Fruit fly (Drosophila melanogaster): ENCODE measurements around the gene CG15252.

The CG15252 gene

dm6 chrX:9989154-9989787 is 8.9 kb upstream of the CG15252 start, which contains the start of gene CG32694:
CG32694 (plus strand) TSS chrX:9989690.
- no peak for TF ChIP-seq OdsH (GFP tag; optimal IDR thresholded peaks at IDR 0.05)
- TF ChIP-seq CG7368 (GFP tag; optimal IDR thresholded peaks at IDR 0.05): no peak
- TF ChIP-seq CG32006 (GFP tag; optimal IDR thresholded peaks at IDR 0.05): no peak
- peak; percentile 13 for TF ChIP-seq CG16779 (tag; optimal IDR thresholded peaks at IDR 0.05)
- TF ChIP-seq Eip75B (GFP tag; optimal IDR thresholded peaks at IDR 0.05): no peak
- TF ChIP-seq CG6808 (GFP tag; optimal IDR thresholded peaks at IDR 0.05): peak; percentile 0
- TF ChIP-seq CG6163 (GFP tag; IDR thresholded peaks at IDR 0.05): no peak
- TF ChIP-seq CG6276 (GFP tag; optimal IDR thresholded peaks at IDR 0.05): peak; percentile 52
- no peak; the same call in 2 of the 3 replicates for TF ChIP-seq eg (GFP tag; IDR thresholded peaks at IDR 0.05)
- no peak for TF ChIP-seq Sox102F (GFP tag; optimal IDR thresholded peaks at IDR 0.05)
- TF ChIP-seq Eip93F (GFP tag; optimal IDR thresholded peaks at IDR 0.05): no peak
- no peak for TF ChIP-seq achi (GFP tag; optimal IDR thresholded peaks at IDR 0.05)
- no peak for TF ChIP-seq fkh (GFP tag; optimal IDR thresholded peaks at IDR 0.05)
- TF ChIP-seq Hr39 (GFP tag; optimal IDR thresholded peaks at IDR 0.05): no peak
- TF ChIP-seq Smox (GFP tag; optimal IDR thresholded peaks at IDR 0.05): no peak
- peak; percentile 46; the same call in 1 of the 3 replicates for TF ChIP-seq CG8119 (GFP tag; IDR thresholded peaks at IDR 0.05)
- TF ChIP-seq CG8632 (GFP tag; optimal IDR thresholded peaks at IDR 0.05): no peak
- peak; percentile 39; the same call in 1 of the 2 replicates for TF ChIP-seq CG15336 (GFP tag; IDR thresholded peaks at IDR 0.05)
- no peak for TF ChIP-seq CG1621 (tag; optimal IDR thresholded peaks at IDR 0.05)
- peak; percentile 79 for TF ChIP-seq Blimp-1 (GFP tag; optimal IDR thresholded peaks at IDR 0.05)
- no peak for TF ChIP-seq CG34406 (GFP tag; optimal IDR thresholded peaks at IDR 0.05)
- TF ChIP-seq CG10631 (GFP tag; optimal IDR thresholded peaks at IDR 0.05): no peak
- TF ChIP-seq CG4318 (GFP tag; optimal IDR thresholded peaks at IDR 0.05): no peak
- TF ChIP-seq cyc (GFP tag; optimal IDR thresholded peaks at IDR 0.05): no peak
- TF ChIP-seq dac (GFP tag; optimal IDR thresholded peaks at IDR 0.05): no peak
- TF ChIP-seq Eip78C (GFP tag): peak; percentile 72
- TF ChIP-seq fd59A (GFP tag; optimal IDR thresholded peaks at IDR 0.05): no peak
- TF ChIP-seq CG11294 (GFP tag; IDR thresholded peaks at IDR 0.05): no peak
- no peak for TF ChIP-seq pdm3 (GFP tag; optimal IDR thresholded peaks at IDR 0.05)
- peak; percentile 20 for TF ChIP-seq CG9139 (GFP tag; optimal IDR thresholded peaks at IDR 0.05)
- TF ChIP-seq spab (GFP tag; optimal IDR thresholded peaks at IDR 0.05): no peak
- TF ChIP-seq ss (GFP tag; optimal IDR thresholded peaks at IDR 0.05): peak in 1 of 2 experiments; percentile 73

dm6 chrX:9987361-9988087 is 7.2 kb upstream of the CG15252 start:
- TF ChIP-seq svp (GFP tag) (no peak), ss (GFP tag; optimal IDR thresholded peaks at IDR 0.05) (peak; percentile 14 to 79), CG7368 (GFP tag; optimal IDR thresholded peaks at IDR 0.05) (peak; percentile 20), Gug (GFP tag; IDR thresholded peaks at IDR 0.05) (no peak), lz (GFP tag; optimal IDR thresholded peaks at IDR 0.05) (no peak), spab (GFP tag; optimal IDR thresholded peaks at IDR 0.05) (peak; percentile 38), CG8319 (GFP tag; optimal IDR thresholded peaks at IDR 0.05) (peak; percentile 12), Blimp-1 (GFP tag; optimal IDR thresholded peaks at IDR 0.05) (no peak), CG3919 (GFP tag; optimal IDR thresholded peaks at IDR 0.05) (peak; percentile 16), CG34406 (GFP tag; optimal IDR thresholded peaks at IDR 0.05) (peak; percentile 24), Hr38 (GFP tag; optimal IDR thresholded peaks at IDR 0.05) (no peak), Sox14 (GFP tag; optimal IDR thresholded peaks at IDR 0.05) (no peak), Eip75B (GFP tag; optimal IDR thresholded peaks at IDR 0.05) (peak; percentile 34), CG10631 (GFP tag; optimal IDR thresholded peaks at IDR 0.05) (peak; percentile 35), CG9139 (GFP tag; optimal IDR thresholded peaks at IDR 0.05) (peak; percentile 25), CG6808 (GFP tag; optimal IDR thresholded peaks at IDR 0.05) (peak; percentile 26), CG15336 (GFP tag; IDR thresholded peaks at IDR 0.05) (0 out of 2 replicates have a peak, but pooled peaks have one; percentile 27), Eip78C (GFP tag) (peak; percentile 86), OdsH (GFP tag; optimal IDR thresholded peaks at IDR 0.05) (peak; percentile 33), achi (GFP tag; optimal IDR thresholded peaks at IDR 0.05) (peak; percentile 22), pdm3 (GFP tag; optimal IDR thresholded peaks at IDR 0.05) (peak; percentile 21), fd59A (GFP tag; optimal IDR thresholded peaks at IDR 0.05) (peak; percentile 36), CG3032 (tag; optimal IDR thresholded peaks at IDR 0.05) (peak; percentile 41), CG8632 (GFP tag; optimal IDR thresholded peaks at IDR 0.05) (peak; percentile 41), CG11762 (GFP tag; optimal IDR thresholded peaks at IDR 0.05; ENCODE audit: insufficient read depth) (peak; percentile 27), CG32006 (GFP tag; optimal IDR thresholded peaks at IDR 0.05) (no peak), dac (GFP tag; optimal IDR thresholded peaks at IDR 0.05) (no peak), CG10669 (GFP tag; optimal IDR thresholded peaks at IDR 0.05) (peak; percentile 56), Ets96B (tag; optimal IDR thresholded peaks at IDR 0.05) (peak; percentile 25), acj6 (GFP tag; optimal IDR thresholded peaks at IDR 0.05) (peak; percentile 18)
